Fruit fly (Drosophila melanogaster): ENCODE measurements around the gene CG14770.

The CG14770 gene

dm6 chrX:1375265-1375958, 6.4 kb downstream of the CG14770 start, which contains the start of gene AMPKalpha (continued):
- TF ChIP-seq CG6854 (GFP tag; optimal IDR thresholded peaks at IDR 0.05) (no peak), mld (GFP tag; IDR thresholded peaks at IDR 0.05; ENCODE audit: partially characterized antibody) (0 out of 3 replicates have a peak, but pooled peaks have one; percentile 30), CG6683 (GFP tag; optimal IDR thresholded peaks at IDR 0.05) (no peak), exex (tag; optimal IDR thresholded peaks at IDR 0.05) (peak; percentile 14), Opbp (GFP tag; IDR thresholded peaks at IDR 0.05; ENCODE audit: partially characterized antibody) (peak; percentile 56; the same call in 2 of the 3 replicates), E2f2 (GFP tag; IDR thresholded peaks at IDR 0.05) (peak; percentile 97), H2.0 (GFP tag; IDR thresholded peaks at IDR 0.05) (no peak), cato (GFP tag; optimal IDR thresholded peaks at IDR 0.05; ENCODE audit: borderline replicate concordance) (no peak), CG9437 (GFP tag; optimal IDR thresholded peaks at IDR 0.05) (peak; percentile 56), CG15011 (GFP tag; optimal IDR thresholded peaks at IDR 0.05) (no peak), CG31365 (tag; optimal IDR thresholded peaks at IDR 0.05) (no peak), YL-1 (GFP tag; optimal IDR thresholded peaks at IDR 0.05) (peak; percentile 15), Scr (GFP tag; IDR thresholded peaks at IDR 0.05; ENCODE audit: partially characterized antibody) (peak; percentile 27; the same call in 1 of the 2 replicates), Sry-δ (GFP tag; optimal IDR thresholded peaks at IDR 0.05) (peak; percentile 52), CG6791 (GFP tag; IDR thresholded peaks at IDR 0.05; ENCODE audit: partially characterized antibody) (peak; percentile 43; the same call in 1 of the 3 replicates), CG1602 (GFP tag; optimal IDR thresholded peaks at IDR 0.05) (no peak), trem (tag; optimal IDR thresholded peaks at IDR 0.05) (peak; percentile 64), Med (GFP tag) (peak; percentile 34), sim (GFP tag; IDR thresholded peaks at IDR 0.05) (no peak), CG1832 (GFP tag; optimal IDR thresholded peaks at IDR 0.05) (peak; percentile 81), CG34376 (GFP tag; optimal IDR thresholded peaks at IDR 0.05) (peak; percentile 44), CG11093 (GFP tag; IDR thresholded peaks at IDR 0.05) (no peak), lbe (GFP tag; optimal IDR thresholded peaks at IDR 0.05) (no peak), crp (GFP tag; optimal IDR thresholded peaks at IDR 0.05) (peak; percentile 41 to 87), CG4617 (GFP tag; optimal IDR thresholded peaks at IDR 0.05; ENCODE audit: borderline replicate concordance) (peak; percentile 17), BEAF-32 (GFP tag; optimal IDR thresholded peaks at IDR 0.05) (peak; percentile 58), CG15479 (GFP tag; optimal IDR thresholded peaks at IDR 0.05) (peak; percentile 33), CG13287 (GFP tag; IDR thresholded peaks at IDR 0.05; ENCODE audit: partially characterized antibody) (peak; percentile 55), Dp (GFP tag; optimal IDR thresholded peaks at IDR 0.05) (peak; percentile 97), CG2116 (GFP tag; optimal IDR thresholded peaks at IDR 0.05) (peak; percentile 28), kay (GFP tag; optimal IDR thresholded peaks at IDR 0.05) (no peak), vvl (GFP tag; IDR thresholded peaks at IDR 0.05) (peak; percentile 19; the same call in 1 of the 2 replicates), CG9797 (GFP tag; optimal IDR thresholded peaks at IDR 0.05) (peak; percentile 0), CG12659 (GFP tag; optimal IDR thresholded peaks at IDR 0.05) (peak; percentile 7), CG2129 (GFP tag; IDR thresholded peaks at IDR 0.05; ENCODE audit: partially characterized antibody) (no peak), amos (GFP tag; IDR thresholded peaks at IDR 0.05; ENCODE audit: partially characterized antibody) (peak; percentile 43; the same call in 1 of the 2 replicates), bab2 (GFP tag; optimal IDR thresholded peaks at IDR 0.05) (no peak), kah (GFP tag; optimal IDR thresholded peaks at IDR 0.05) (no peak), CG9817 (tag; optimal IDR thresholded peaks at IDR 0.05) (no peak), CG1603 (tag; optimal IDR thresholded peaks at IDR 0.05) (peak; percentile 47), CG16813 (GFP tag; IDR thresholded peaks at IDR 0.05; ENCODE audit: partially characterized antibody) (peak; percentile 38; the same call in 2 of the 3 replicates), Dll (GFP tag; IDR thresholded peaks at IDR 0.05; ENCODE audit: partially characterized antibody) (peak; percentile 38; the same call in 1 of the 4 replicates), CG12071 (GFP tag; optimal IDR thresholded peaks at IDR 0.05) (no peak), Hr51 (GFP tag; optimal IDR thresholded peaks at IDR 0.05) (no peak), CG8290 (GFP tag; optimal IDR thresholded peaks at IDR 0.05) (no peak), CG8290 (tag; optimal IDR thresholded peaks at IDR 0.05) (peak in 1 of 2 experiments; percentile 27), gfzf (GFP tag; optimal IDR thresholded peaks at IDR 0.05) (peak; percentile 16)
